Fruit fly (Drosophila melanogaster) whole organism, embryonic: ENCODE data around the gene ghi.
A peak's percentile ranks its signal among the peaks of the same experiment; 100 is the strongest.

Source experiments
- Antp ChIP-seq: fragments of 200-800 bp; sonication (Bioruptor generic); optimal IDR thresholded peaks from 3 replicates; lab custom pipeline; 2016; ENCODE audit warnings: missing biosample characterization, missing genetic modification characterization
- CG10274 ChIP-seq: fragments of 200-800 bp; sonication (Bioruptor generic); optimal IDR thresholded peaks from 3 replicates; lab custom pipeline; 2017; ENCODE audit warnings: missing biosample characterization, mild to moderate bottlenecking, missing genetic modification characterization
- CG10654 ChIP-seq: fragments of 200-800 bp; sonication (Bioruptor generic); optimal IDR thresholded peaks from 2 replicates; lab custom pipeline; 2016; ENCODE audit warnings: missing biosample characterization, missing genetic modification characterization
- CG10979 ChIP-seq: fragments of 200-800 bp; sonication (Bioruptor generic); optimal IDR thresholded peaks from 2 replicates; lab custom pipeline; 2018; ENCODE audit warnings: missing biosample characterization, mild to moderate bottlenecking, missing genetic modification characterization, moderate library complexity
- CG13123 ChIP-seq: fragments of 200-800 bp; sonication (Bioruptor generic); optimal IDR thresholded peaks from 2 replicates; lab custom pipeline; 2016; ENCODE audit warnings: missing biosample characterization, missing genetic modification characterization
- CG14014 ChIP-seq: fragments of 200-800 bp; sonication (Bioruptor generic); IDR thresholded peaks from 2 replicates; pipeline ENCODE4 v1.3.6; 2022; ENCODE audit warnings: missing biosample characterization, missing genetic modification characterization
- CG14441 ChIP-seq: fragments of 200-800 bp; sonication (Bioruptor generic); IDR thresholded peaks from 2 replicates; pipeline ENCODE4 v1.3.6; 2022; ENCODE audit warnings: missing biosample characterization, missing genetic modification characterization
- CG14667 ChIP-seq: fragments of 200-800 bp; sonication (Bioruptor generic); IDR thresholded peaks from 2 replicates; pipeline ENCODE4 v1.3.6; 2022; ENCODE audit warnings: missing biosample characterization, missing genetic modification characterization
- CG15514 ChIP-seq: fragments of 200-800 bp; sonication (Bioruptor generic); optimal IDR thresholded peaks from 3 replicates; lab custom pipeline; 2017; ENCODE audit warnings: missing biosample characterization, missing genetic modification characterization, mild to moderate bottlenecking, moderate library complexity, missing genetic modification reagents
- CG16779 ChIP-seq: fragments of 200-800 bp; sonication (Bioruptor generic); IDR thresholded peaks from 2 replicates; pipeline ENCODE4 v1.3.6; 2022; ENCODE audit warnings: missing biosample characterization, missing genetic modification characterization
- CG17328 ChIP-seq: fragments of 200-800 bp; sonication (Bioruptor generic); IDR thresholded peaks from 2 replicates; pipeline ENCODE4 v1.3.6; 2022; ENCODE audit warnings: missing biosample characterization, missing genetic modification characterization
- CG2202 ChIP-seq: fragments of 200-800 bp; sonication (Bioruptor generic); optimal IDR thresholded peaks from 2 replicates; lab custom pipeline; 2018; ENCODE audit warnings: missing biosample characterization, mild to moderate bottlenecking, missing genetic modification characterization
- CG30403 ChIP-seq: fragments of 200-800 bp; sonication (Bioruptor generic); optimal IDR thresholded peaks from 3 replicates; lab custom pipeline; 2016; ENCODE audit warnings: missing biosample characterization, missing genetic modification characterization
- CG3281 ChIP-seq: fragments of 200-800 bp; sonication (Bioruptor generic); optimal IDR thresholded peaks from 3 replicates; lab custom pipeline; 2017; ENCODE audit warnings: missing biosample characterization, mild to moderate bottlenecking, missing genetic modification characterization
- CG33557 ChIP-seq: fragments of 200-800 bp; sonication (Bioruptor generic); optimal IDR thresholded peaks from 2 replicates; lab custom pipeline; 2019; ENCODE audit warnings: missing biosample characterization, mild to moderate bottlenecking, missing genetic modification characterization, moderate library complexity
- CG7372 ChIP-seq: fragments of 200-800 bp; sonication (Bioruptor generic); IDR thresholded peaks from 2 replicates; pipeline ENCODE4 v1.3.6; 2022; ENCODE audit warnings: missing biosample characterization, missing genetic modification characterization
- CG8924 ChIP-seq: fragments of 200-800 bp; optimal IDR thresholded peaks from 3 replicates; lab custom pipeline; 2019; ENCODE audit warnings: missing biosample characterization, mild to moderate bottlenecking, missing genetic modification characterization, moderate library complexity
- CTCF ChIP-seq: fragments of 200-800 bp; sonication (Bioruptor generic); optimal IDR thresholded peaks from 2 replicates; lab custom pipeline; 2017; ENCODE audit warnings: missing biosample characterization, mild to moderate bottlenecking, missing genetic modification characterization, moderate library complexity
- Dbx ChIP-seq: fragments of 200-800 bp; sonication (Bioruptor generic); IDR thresholded peaks from 3 replicates; pipeline ENCODE4 v1.3.6; 2022; ENCODE audit warnings: missing biosample characterization, missing genetic modification characterization
- Dek ChIP-seq: fragments of 200-800 bp; sonication (Bioruptor generic); optimal IDR thresholded peaks from 3 replicates; lab custom pipeline; 2019; ENCODE audit warnings: missing biosample characterization, mild to moderate bottlenecking, missing genetic modification characterization, moderate library complexity
- Doc2 ChIP-seq: fragments of 200-800 bp; sonication (Bioruptor generic); IDR thresholded peaks from 2 replicates; pipeline ENCODE4 v1.3.6; 2022; ENCODE audit warnings: missing biosample characterization, missing genetic modification characterization
- Ets65A ChIP-seq: fragments of 200-800 bp; sonication (Bioruptor generic); peaks from one replicate; lab custom pipeline; 2016; ENCODE audit warnings: missing biosample characterization, missing genetic modification characterization
- Hand ChIP-seq: fragments of 200-800 bp; sonication (Bioruptor generic); optimal IDR thresholded peaks from 2 replicates; lab custom pipeline; 2017; ENCODE audit warnings: mild to moderate bottlenecking, missing biosample characterization, missing genetic modification reagents, missing genetic modification characterization
- Hsf ChIP-seq: fragments of 200-800 bp; sonication (Bioruptor generic); optimal IDR thresholded peaks from 3 replicates; lab custom pipeline; 2016; ENCODE audit warnings: missing biosample characterization, missing genetic modification characterization
- Lim3 ChIP-seq: fragments of 200-800 bp; sonication (Bioruptor generic); IDR thresholded peaks from 2 replicates; pipeline ENCODE4 v1.3.6; 2022; ENCODE audit warnings: missing biosample characterization, missing genetic modification characterization
- MBD-R2 ChIP-seq: fragments of 200-800 bp; sonication (Bioruptor generic); IDR thresholded peaks from 2 replicates; pipeline ENCODE4 v1.3.6; 2022; ENCODE audit warnings: missing biosample characterization, missing genetic modification characterization
- Optix ChIP-seq: fragments of 200-800 bp; sonication (Bioruptor generic); IDR thresholded peaks from 3 replicates; pipeline ENCODE4 v1.3.6; 2022; ENCODE audit warnings: missing biosample characterization, missing genetic modification characterization
- Rfx ChIP-seq: fragments of 200-800 bp; sonication (Bioruptor generic); IDR thresholded peaks from 2 replicates; pipeline ENCODE4 v1.3.6; 2022; ENCODE audit warnings: missing biosample characterization, missing genetic modification characterization
- al ChIP-seq: fragments of 200-800 bp; sonication (Bioruptor generic); IDR thresholded peaks from 2 replicates; pipeline ENCODE4 v1.3.6; 2022; ENCODE audit warnings: missing biosample characterization, missing genetic modification characterization
- bbx ChIP-seq: fragments of 200-800 bp; sonication (Bioruptor generic); IDR thresholded peaks from 2 replicates; pipeline ENCODE4 v1.3.6; 2022; ENCODE audit warnings: missing biosample characterization, missing genetic modification characterization; ENCODE audit not compliant: partially characterized antibody
- chif ChIP-seq, 2 experiments: fragments of 200-800 bp; sonication (Bioruptor generic); optimal IDR thresholded peaks; 3 replicates each; lab custom pipeline; 2016; ENCODE audit warnings: missing biosample characterization in 2 of 2, missing genetic modification characterization in 2 of 2
- chinmo ChIP-seq: fragments of 200-800 bp; sonication (Bioruptor generic); IDR thresholded peaks from 4 replicates; pipeline ENCODE4 v1.3.6; 2022; ENCODE audit warnings: missing biosample characterization, missing genetic modification characterization; ENCODE audit not compliant: partially characterized antibody
- chm ChIP-seq: fragments of 200-800 bp; sonication (Bioruptor generic); IDR thresholded peaks from 2 replicates; pipeline ENCODE4 v1.3.6; 2022; ENCODE audit warnings: missing biosample characterization, missing genetic modification characterization
- dmrt99B ChIP-seq: fragments of 200-800 bp; sonication (Bioruptor generic); optimal IDR thresholded peaks from 2 replicates; lab custom pipeline; 2018; ENCODE audit warnings: missing biosample characterization, mild to moderate bottlenecking, missing genetic modification characterization, moderate library complexity
- dysf ChIP-seq: fragments of 200-800 bp; sonication (Bioruptor generic); IDR thresholded peaks from 3 replicates; pipeline ENCODE4 v1.3.6; 2022; ENCODE audit warnings: missing biosample characterization, missing genetic modification characterization
- gce ChIP-seq: fragments of 200-800 bp; sonication (Bioruptor generic); IDR thresholded peaks from 3 replicates; pipeline ENCODE4 v1.3.6; 2022; ENCODE audit warnings: missing biosample characterization, missing genetic modification characterization
- gcm2 ChIP-seq: fragments of 200-800 bp; sonication (Bioruptor generic); optimal IDR thresholded peaks from 2 replicates; lab custom pipeline; 2016; ENCODE audit warnings: missing biosample characterization, missing genetic modification characterization
- grn ChIP-seq: fragments of 200-800 bp; sonication (Bioruptor generic); optimal IDR thresholded peaks from 3 replicates; lab custom pipeline; 2017; ENCODE audit warnings: missing biosample characterization, missing genetic modification characterization
- insv ChIP-seq, 2 experiments: fragments of 200-800 bp; sonication (Bioruptor generic); optimal IDR thresholded peaks; 3 replicates each; lab custom pipeline; 2016 to 2018; ENCODE audit warnings: missing biosample characterization in 2 of 2, missing genetic modification characterization in 2 of 2
- kah ChIP-seq: fragments of 200-800 bp; sonication (Bioruptor generic); optimal IDR thresholded peaks from 2 replicates; lab custom pipeline; 2018; ENCODE audit warnings: missing biosample characterization, mild to moderate bottlenecking, missing genetic modification characterization
- maf-S ChIP-seq: fragments of 200-800 bp; sonication (Bioruptor generic); optimal IDR thresholded peaks from 2 replicates; lab custom pipeline; 2016; ENCODE audit warnings: missing biosample characterization, missing genetic modification characterization
- mirr ChIP-seq: fragments of 200-800 bp; sonication (Bioruptor generic); optimal IDR thresholded peaks from 3 replicates; lab custom pipeline; 2018; ENCODE audit warnings: missing biosample characterization, mild to moderate bottlenecking, missing genetic modification characterization
- odd ChIP-seq: fragments of 200-800 bp; sonication (Bioruptor generic); optimal IDR thresholded peaks from 2 replicates; lab custom pipeline; 2017; ENCODE audit warnings: missing biosample characterization, mild to moderate bottlenecking, missing genetic modification characterization
- org-1 ChIP-seq: fragments of 200-800 bp; sonication (Bioruptor generic); optimal IDR thresholded peaks from 2 replicates; lab custom pipeline; 2017; ENCODE audit warnings: missing biosample characterization, missing genetic modification characterization
- pb ChIP-seq: fragments of 200-800 bp; sonication (Bioruptor generic); optimal IDR thresholded peaks from 3 replicates; lab custom pipeline; 2016; ENCODE audit warnings: missing biosample characterization, missing genetic modification characterization
- shn ChIP-seq: fragments of 200-800 bp; sonication (Bioruptor generic); optimal IDR thresholded peaks from 3 replicates; lab custom pipeline; 2016; ENCODE audit warnings: missing biosample characterization, missing genetic modification characterization
- tio ChIP-seq: fragments of 200-800 bp; sonication (Bioruptor generic); optimal IDR thresholded peaks from 2 replicates; lab custom pipeline; 2017; ENCODE audit warnings: missing biosample characterization, missing genetic modification characterization, inconsistent platforms
- trh ChIP-seq: fragments of 200-800 bp; sonication (Bioruptor generic); optimal IDR thresholded peaks from 2 replicates; lab custom pipeline; 2016; ENCODE audit warnings: missing biosample characterization, missing genetic modification characterization
- vnd ChIP-seq: fragments of 200-800 bp; sonication (Bioruptor generic); IDR thresholded peaks from 3 replicates; pipeline ENCODE4 v1.3.6; 2022; ENCODE audit warnings: missing biosample characterization, missing genetic modification characterization; ENCODE audit not compliant: partially characterized antibody
- wek ChIP-seq: fragments of 200-800 bp; sonication (Bioruptor generic); optimal IDR thresholded peaks from 3 replicates; lab custom pipeline; 2018; ENCODE audit warnings: missing biosample characterization, mild to moderate bottlenecking, missing genetic modification characterization, moderate library complexity
- yki ChIP-seq: fragments of >200 bp; optimal IDR thresholded peaks from 3 replicates; lab custom pipeline; 2018

ghi gene

DNA sequence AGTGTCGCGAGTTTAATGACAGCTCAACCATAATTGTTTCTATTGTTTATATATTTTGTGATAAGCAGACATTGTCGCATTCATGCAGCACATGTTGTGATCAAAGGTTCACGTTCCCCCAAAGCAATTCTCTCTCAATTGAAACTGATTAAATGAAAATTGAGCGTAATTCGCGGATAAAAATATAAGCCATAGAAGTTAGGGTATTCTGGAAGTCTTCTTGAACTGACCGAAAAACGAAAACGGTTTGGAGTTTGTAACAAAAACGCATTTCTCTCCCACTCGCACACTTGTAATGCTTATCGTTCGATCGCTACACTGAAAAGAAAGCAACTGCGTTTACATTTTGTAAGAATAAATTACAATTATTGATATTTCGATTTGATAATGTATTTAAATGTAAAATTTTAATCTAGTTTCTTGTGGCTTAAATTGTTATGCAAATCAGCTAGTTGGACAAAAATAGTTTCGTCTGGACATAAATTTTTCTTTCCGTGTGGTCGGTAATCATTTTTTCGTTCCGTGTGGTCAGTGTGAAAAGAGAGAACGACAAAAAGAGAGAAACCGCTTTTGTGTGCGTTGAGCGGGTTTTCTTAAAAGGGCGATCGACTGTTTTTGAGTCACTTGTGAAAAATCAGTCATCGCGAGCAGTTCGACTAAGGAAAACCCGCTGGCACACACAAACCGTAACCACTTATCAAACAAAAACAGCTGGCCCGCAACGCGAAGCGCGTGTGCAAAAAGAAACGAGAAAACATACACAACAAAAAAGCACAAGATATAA, 28.8 kb upstream of the ghi start, which contains the start of gene aay (continued):
- TF ChIP-seq dmrt99B (peak; percentile 100), CG33557 (GFP tag; lab: Kevin White, UChicago) (peak; percentile 98), yki (no peak), CG14667 (peak; percentile 96), Doc2 (GFP tag; lab: Robert Waterston, UW) (peak; percentile 94), CG3281 (GFP tag; lab: Kevin White, UChicago) (peak; percentile 98), maf-S (GFP tag; lab: Kevin White, UChicago) (peak; percentile 95), CG13123 (peak; percentile 98), CG8924 (tag; lab: Kevin White, UChicago) (peak; percentile 100), vnd (GFP tag; lab: Robert Waterston, UW) (no peak), grn (GFP tag; lab: Kevin White, UChicago) (peak; percentile 100), mirr (peak; percentile 90), dysf (GFP tag; lab: Robert Waterston, UW) (peak; percentile 99), CG7372 (peak; percentile 97), CG14441 (peak; percentile 98), tio (GFP tag; lab: Kevin White, UChicago) (peak; percentile 97), CG30403 (peak; percentile 99), CG10654 (GFP tag; lab: Kevin White, UChicago) (peak; percentile 98), Dek (peak; percentile 99), CG17328 (GFP tag; lab: Robert Waterston, UW) (peak; percentile 99), CG2202 (tag; lab: Kevin White, UChicago) (peak; percentile 99), wek (GFP tag; lab: Kevin White, UChicago) (peak; percentile 92), Lim3 (GFP tag; lab: Robert Waterston, UW) (peak; percentile 93), Hand (GFP tag; lab: Kevin White, UChicago) (peak; percentile 97), CTCF (peak; percentile 73), pb (GFP tag; lab: Kevin White, UChicago) (peak; percentile 97), Dbx (GFP tag; lab: Robert Waterston, UW) (peak; percentile 97), CG10274 (GFP tag; lab: Kevin White, UChicago) (peak; percentile 92), chm (GFP tag; lab: Robert Waterston, UW) (peak; percentile 99), chif (GFP tag; optimal IDR thresholded peaks at IDR 0.05; lab: Kevin White, UChicago) (peak; percentile 97 to 99), kah (peak; percentile 97), trh (GFP tag; lab: Kevin White, UChicago) (peak; percentile 97), insv (GFP tag; optimal IDR thresholded peaks at IDR 0.05; lab: Kevin White, UChicago) (peak; percentile 66 to 81), shn (GFP tag; lab: Kevin White, UChicago) (peak; percentile 95), odd (peak; percentile 98), MBD-R2 (GFP tag; lab: Robert Waterston, UW) (peak; percentile 94), CG16779 (GFP tag; lab: Robert Waterston, UW) (peak; percentile 97), org-1 (GFP tag; lab: Kevin White, UChicago) (peak; percentile 99), Ets65A (GFP tag; lab: Kevin White, UChicago) (peak; percentile 100), CG10979 (tag; lab: Kevin White, UChicago) (peak; percentile 99), bbx (GFP tag; lab: Robert Waterston, UW) (0 out of 2 replicates have a peak, but pooled peaks have one; percentile 40), Rfx (GFP tag; lab: Robert Waterston, UW) (peak; percentile 99), Optix (peak; percentile 95), al (GFP tag; lab: Robert Waterston, UW) (peak; percentile 96), Hsf (GFP tag; lab: Kevin White, UChicago) (peak; percentile 99), chinmo (GFP tag; lab: Robert Waterston, UW) (peak; percentile 93; the same call in 3 of the 4 replicates), CG14014 (GFP tag; lab: Robert Waterston, UW) (peak; percentile 97), CG15514 (GFP tag; lab: Kevin White, UChicago) (peak; percentile 94), Antp (GFP tag; lab: Kevin White, UChicago) (peak; percentile 91), gce (GFP tag; lab: Robert Waterston, UW) (peak; percentile 94), gcm2 (GFP tag; lab: Kevin White, UChicago) (peak; percentile 97)
